Fruit fly (Drosophila melanogaster) whole organism, embryonic: ENCODE data around the gene Bx.

ENCODE experiments used
- Abd-B ChIP-seq: fragments of 200-800 bp; sonication (Bioruptor generic); optimal IDR thresholded peaks from 2 replicates; lab custom pipeline; 2018; ENCODE audit warnings: missing biosample characterization, mild to moderate bottlenecking, missing genetic modification characterization, moderate library complexity
- Aef1 ChIP-seq: fragments of 200-800 bp; sonication (Bioruptor generic); IDR thresholded peaks from 3 replicates; pipeline ENCODE4 v1.3.6; 2022; ENCODE audit warnings: missing biosample characterization, missing genetic modification characterization
- Blimp-1 ChIP-seq: fragments of 200-800 bp; sonication (Bioruptor generic); optimal IDR thresholded peaks from 3 replicates; lab custom pipeline; 2018; ENCODE audit warnings: missing biosample characterization, missing genetic modification characterization, mild to moderate bottlenecking, moderate library complexity, missing genetic modification reagents
- Bteb2 ChIP-seq: fragments of 200-800 bp; sonication (Bioruptor generic); optimal IDR thresholded peaks from 2 replicates; lab custom pipeline; 2016; ENCODE audit warnings: missing biosample characterization, missing genetic modification characterization
- CG10979 ChIP-seq: fragments of 200-800 bp; sonication (Bioruptor generic); optimal IDR thresholded peaks from 2 replicates; lab custom pipeline; 2018; ENCODE audit warnings: missing biosample characterization, mild to moderate bottlenecking, missing genetic modification characterization, moderate library complexity
- CG11247 ChIP-seq: fragments of 200-800 bp; sonication (Bioruptor generic); IDR thresholded peaks from 2 replicates; pipeline ENCODE4 v1.3.6; 2022; ENCODE audit warnings: missing biosample characterization, missing genetic modification characterization
- CG11504 ChIP-seq: fragments of 200-800 bp; sonication (Bioruptor generic); optimal IDR thresholded peaks from 3 replicates; lab custom pipeline; 2019; ENCODE audit warnings: missing biosample characterization, mild to moderate bottlenecking, missing genetic modification characterization, moderate library complexity
- CG12155 ChIP-seq: fragments of 200-800 bp; sonication (Bioruptor generic); optimal IDR thresholded peaks from 3 replicates; lab custom pipeline; 2016; ENCODE audit warnings: missing biosample characterization, missing genetic modification characterization
- CG14710 ChIP-seq: fragments of 200-800 bp; sonication (Bioruptor generic); optimal IDR thresholded peaks from 3 replicates; lab custom pipeline; 2019; ENCODE audit warnings: missing biosample characterization, mild to moderate bottlenecking, missing genetic modification characterization, moderate library complexity
- CG15073 ChIP-seq: fragments of 200-800 bp; sonication (Bioruptor generic); optimal IDR thresholded peaks from 2 replicates; lab custom pipeline; 2016; ENCODE audit warnings: missing biosample characterization, missing genetic modification characterization
- CG2712 ChIP-seq: fragments of 200-800 bp; optimal IDR thresholded peaks from 3 replicates; lab custom pipeline; 2019; ENCODE audit warnings: missing biosample characterization, mild to moderate bottlenecking, missing genetic modification characterization, moderate library complexity
- CG5245 ChIP-seq: fragments of 200-800 bp; sonication (Bioruptor generic); optimal IDR thresholded peaks from 3 replicates; lab custom pipeline; 2016; ENCODE audit warnings: missing biosample characterization, missing genetic modification characterization
- D19A ChIP-seq: fragments of 200-800 bp; optimal IDR thresholded peaks from 3 replicates; lab custom pipeline; 2019; ENCODE audit warnings: missing biosample characterization, mild to moderate bottlenecking, missing genetic modification characterization, moderate library complexity
- Doc2 ChIP-seq: fragments of 200-800 bp; sonication (Bioruptor generic); IDR thresholded peaks from 2 replicates; pipeline ENCODE4 v1.3.6; 2022; ENCODE audit warnings: missing biosample characterization, missing genetic modification characterization
- Elba2 ChIP-seq: fragments of 200-800 bp; sonication (Bioruptor generic); optimal IDR thresholded peaks from 3 replicates; lab custom pipeline; 2016; ENCODE audit warnings: missing biosample characterization, missing genetic modification characterization
- Ets65A ChIP-seq: fragments of 200-800 bp; sonication (Bioruptor generic); peaks from one replicate; lab custom pipeline; 2016; ENCODE audit warnings: missing biosample characterization, missing genetic modification characterization
- HLHmδ ChIP-seq: fragments of 200-800 bp; sonication (Bioruptor generic); optimal IDR thresholded peaks from 2 replicates; lab custom pipeline; 2018; ENCODE audit warnings: missing biosample characterization, mild to moderate bottlenecking, missing genetic modification characterization, moderate library complexity
- Hr3 ChIP-seq: fragments of 200-800 bp; sonication (Bioruptor generic); optimal IDR thresholded peaks from 3 replicates; lab custom pipeline; 2016; ENCODE audit warnings: missing biosample characterization, missing genetic modification characterization
- Lpt ChIP-seq: fragments of >200 bp; optimal IDR thresholded peaks from 2 replicates; lab custom pipeline; 2018; ENCODE audit warnings: missing biosample characterization, missing genetic modification characterization
- NFAT ChIP-seq: fragments of 200-800 bp; sonication (Bioruptor generic); IDR thresholded peaks from 2 replicates; pipeline ENCODE4 v1.3.6; 2022; ENCODE audit warnings: missing biosample characterization, missing genetic modification characterization
- Spps ChIP-seq: fragments of 200-800 bp; sonication (Bioruptor generic); optimal IDR thresholded peaks from 2 replicates; lab custom pipeline; 2018; ENCODE audit warnings: missing biosample characterization, mild to moderate bottlenecking, missing genetic modification characterization
- Vsx1 ChIP-seq: fragments of 200-800 bp; sonication (Bioruptor generic); optimal IDR thresholded peaks from 2 replicates; lab custom pipeline; 2017; ENCODE audit warnings: missing biosample characterization, mild to moderate bottlenecking, missing genetic modification characterization, missing genetic modification reagents
- ara ChIP-seq: fragments of 200-800 bp; sonication (Bioruptor generic); IDR thresholded peaks from 2 replicates; pipeline ENCODE4 v1.3.6; 2022; ENCODE audit warnings: missing biosample characterization, missing genetic modification characterization
- bowl ChIP-seq: fragments of 200-800 bp; sonication (Bioruptor generic); IDR thresholded peaks from 2 replicates; pipeline ENCODE4 v1.3.6; 2022; ENCODE audit warnings: missing biosample characterization, missing genetic modification characterization
- chm ChIP-seq: fragments of 200-800 bp; sonication (Bioruptor generic); IDR thresholded peaks from 2 replicates; pipeline ENCODE4 v1.3.6; 2022; ENCODE audit warnings: missing biosample characterization, missing genetic modification characterization
- crp ChIP-seq, 2 experiments: fragments of 200-800 bp; sonication (Bioruptor generic); optimal IDR thresholded peaks; 2 replicates in 1 of 2; 3 replicates in 1 of 2; lab custom pipeline; 2017; ENCODE audit warnings: missing biosample characterization in 2 of 2, missing genetic modification characterization in 2 of 2, mild to moderate bottlenecking in 1 of 2, moderate library complexity in 1 of 2
- dimm ChIP-seq: fragments of 200-800 bp; sonication (Bioruptor generic); IDR thresholded peaks from 2 replicates; pipeline ENCODE4 v1.3.6; 2022; ENCODE audit warnings: missing biosample characterization, missing genetic modification characterization
- eyg ChIP-seq: fragments of 200-800 bp; sonication (Bioruptor generic); optimal IDR thresholded peaks from 3 replicates; lab custom pipeline; 2016; ENCODE audit warnings: missing biosample characterization, missing genetic modification characterization
- fd96Cb ChIP-seq: fragments of 200-800 bp; sonication (Bioruptor generic); optimal IDR thresholded peaks from 2 replicates; lab custom pipeline; 2018; ENCODE audit warnings: missing biosample characterization, mild to moderate bottlenecking, missing genetic modification characterization, moderate library complexity
- fru ChIP-seq: fragments of >200 bp; optimal IDR thresholded peaks from 2 replicates; lab custom pipeline; 2017
- gcm ChIP-seq: fragments of 200-800 bp; sonication (Bioruptor generic); optimal IDR thresholded peaks from 2 replicates; lab custom pipeline; 2019; ENCODE audit warnings: missing biosample characterization, mild to moderate bottlenecking, missing genetic modification characterization, moderate library complexity
- gem ChIP-seq: fragments of 200-800 bp; sonication (Bioruptor generic); optimal IDR thresholded peaks from 2 replicates; lab custom pipeline; 2019; ENCODE audit warnings: missing biosample characterization, mild to moderate bottlenecking, missing genetic modification characterization, moderate library complexity
- gsb-n ChIP-seq: fragments of 200-800 bp; sonication (Bioruptor generic); optimal IDR thresholded peaks from 3 replicates; lab custom pipeline; 2018; ENCODE audit warnings: missing biosample characterization, mild to moderate bottlenecking, missing genetic modification characterization
- h ChIP-seq: fragments of >200 bp; optimal IDR thresholded peaks from 2 replicates; lab custom pipeline; 2017
- ham ChIP-seq: fragments of 200-800 bp; sonication (Bioruptor generic); IDR thresholded peaks from 2 replicates; pipeline ENCODE4 v1.3.6; 2022; ENCODE audit warnings: missing biosample characterization, missing genetic modification characterization
- hb ChIP-seq: fragments of 200-800 bp; sonication (Bioruptor generic); IDR thresholded peaks from 3 replicates; pipeline ENCODE4 v1.3.6; 2022; ENCODE audit warnings: missing biosample characterization, missing genetic modification characterization; ENCODE audit not compliant: partially characterized antibody
- lov ChIP-seq, 2 experiments: fragments of 200-800 bp in 1 of 2; fragments of >200 bp in 1 of 2; sonication (Bioruptor generic) in 1 of 2; IDR thresholded peaks in 1 of 2; optimal IDR thresholded peaks in 1 of 2; 2 replicates in 1 of 2; 3 replicates in 1 of 2; pipeline versions ENCODE4 v1.3.6 to Lab custom; 2017 to 2022; ENCODE audit warnings: missing biosample characterization in 1 of 2, missing genetic modification characterization in 1 of 2
- mld ChIP-seq: fragments of 200-800 bp; sonication (Bioruptor generic); IDR thresholded peaks from 3 replicates; pipeline ENCODE4 v1.3.6; 2022; ENCODE audit warnings: missing biosample characterization, missing genetic modification characterization; ENCODE audit not compliant: partially characterized antibody
- nerfin-1 ChIP-seq: fragments of 200-800 bp; sonication (Bioruptor generic); optimal IDR thresholded peaks from 3 replicates; lab custom pipeline; 2019; ENCODE audit warnings: missing biosample characterization, mild to moderate bottlenecking, missing genetic modification characterization, moderate library complexity
- odd ChIP-seq: fragments of 200-800 bp; sonication (Bioruptor generic); optimal IDR thresholded peaks from 2 replicates; lab custom pipeline; 2017; ENCODE audit warnings: missing biosample characterization, mild to moderate bottlenecking, missing genetic modification characterization
- prd ChIP-seq, 3 experiments: fragments of >200 bp in 2 of 3; fragments of 200-800 bp in 1 of 3; sonication (Bioruptor generic) in 1 of 3; optimal IDR thresholded peaks in 2 of 3; IDR thresholded peaks in 1 of 3; 2 replicates in 2 of 3; 3 replicates in 1 of 3; pipeline versions ENCODE4 v1.3.6 to Lab custom; 2017 to 2022; ENCODE audit warnings: missing biosample characterization in 1 of 3, missing genetic modification characterization in 1 of 3
- pros ChIP-seq: fragments of 200-800 bp; sonication (Bioruptor generic); optimal IDR thresholded peaks from 3 replicates; lab custom pipeline; 2019; ENCODE audit warnings: missing biosample characterization, mild to moderate bottlenecking, missing genetic modification characterization, moderate library complexity
- pzg ChIP-seq: fragments of 200-800 bp; sonication (Bioruptor generic); optimal IDR thresholded peaks from 3 replicates; lab custom pipeline; 2018; ENCODE audit warnings: missing biosample characterization, mild to moderate bottlenecking, missing genetic modification characterization, moderate library complexity
- sc ChIP-seq, 3 experiments: fragments of >200 bp in 2 of 3; fragments of 200-800 bp in 1 of 3; sonication (Bioruptor generic) in 1 of 3; optimal IDR thresholded peaks; 2 replicates in 2 of 3; 3 replicates in 1 of 3; lab custom pipeline; 2017; ENCODE audit warnings: mild to moderate bottlenecking in 1 of 3, missing biosample characterization in 1 of 3, missing genetic modification characterization in 1 of 3, missing genetic modification reagents in 1 of 3
- sug ChIP-seq: fragments of 200-800 bp; optimal IDR thresholded peaks from 2 replicates; lab custom pipeline; 2019; ENCODE audit warnings: missing biosample characterization, mild to moderate bottlenecking, missing genetic modification characterization, moderate library complexity
- tap ChIP-seq: fragments of 200-800 bp; optimal IDR thresholded peaks from 3 replicates; lab custom pipeline; 2019; ENCODE audit warnings: missing biosample characterization, mild to moderate bottlenecking, missing genetic modification characterization, moderate library complexity
- tna ChIP-seq: fragments of 200-800 bp; sonication (Bioruptor generic); IDR thresholded peaks from 2 replicates; pipeline ENCODE4 v1.3.6; 2022; ENCODE audit warnings: missing biosample characterization, missing genetic modification characterization; ENCODE audit not compliant: partially characterized antibody
- unc-4 ChIP-seq: fragments of 200-800 bp; sonication (Bioruptor generic); IDR thresholded peaks from 2 replicates; pipeline ENCODE4 v1.3.6; 2022; ENCODE audit warnings: missing biosample characterization, missing genetic modification characterization; ENCODE audit not compliant: partially characterized antibody

The Bx gene

DNA sequence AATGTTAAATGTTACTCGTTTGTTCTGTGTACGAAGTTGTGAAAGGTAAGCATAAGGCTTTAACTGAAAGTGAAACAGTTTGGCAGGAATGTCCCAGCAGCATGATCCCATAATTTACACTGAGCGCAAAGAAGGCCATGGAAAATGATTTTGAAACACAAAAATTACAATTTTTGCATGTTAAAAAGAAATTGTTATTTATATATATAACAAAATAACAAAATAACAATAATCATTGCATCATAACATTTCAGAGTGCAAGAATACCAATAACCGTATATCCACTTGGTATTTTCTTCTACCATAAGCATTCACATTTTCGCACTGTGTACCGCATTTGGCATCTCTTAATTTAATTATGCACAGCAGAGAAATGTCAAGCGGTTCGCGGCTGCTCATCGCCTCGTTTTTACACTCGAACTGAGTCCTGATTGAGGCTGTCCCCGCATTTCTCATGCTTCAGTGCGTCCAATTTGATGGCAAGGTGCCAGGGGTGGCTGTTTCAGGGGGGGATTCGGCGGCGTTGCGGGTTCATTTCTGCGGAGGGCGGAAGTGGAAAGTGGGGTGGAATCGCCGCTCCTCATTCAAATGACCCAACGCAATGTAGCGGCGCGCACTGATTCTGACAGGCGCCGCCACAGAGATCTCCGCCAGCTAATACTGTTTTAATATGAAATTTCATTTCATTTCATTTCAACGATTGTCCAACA, 7.3 kb downstream of the Bx start, which contains the start of gene CG6481:
TSS of gene CG6481 (minus strand) at position 51 of the 710 bp plus-strand sequence.
- TF ChIP-seq chm (GFP tag; lab: Robert Waterston, UW) (no peak), D19A (tag; lab: Kevin White, UChicago) (peak; percentile 7), prd (optimal IDR thresholded peaks at IDR 0.05; lab: Kevin White, UChicago) (no peak), prd (GFP tag; IDR thresholded peaks at IDR 0.05; lab: Robert Waterston, UW) (peak; percentile 25; the same call in 1 of the 3 replicates), ara (GFP tag; lab: Robert Waterston, UW) (no peak), Abd-B (GFP tag; lab: Kevin White, UChicago) (no peak), hb (no peak), NFAT (GFP tag; lab: Robert Waterston, UW) (no peak), ham (no peak), CG5245 (GFP tag; lab: Kevin White, UChicago) (no peak), Elba2 (GFP tag; lab: Kevin White, UChicago) (no peak), unc-4 (GFP tag; lab: Robert Waterston, UW) (no peak), CG14710 (peak; percentile 12), pros (GFP tag; lab: Kevin White, UChicago) (peak; percentile 66), CG2712 (tag; lab: Kevin White, UChicago) (peak; percentile 20), Blimp-1 (peak; percentile 17), CG10979 (tag; lab: Kevin White, UChicago) (peak; percentile 32), gem (peak; percentile 34), sug (tag; lab: Kevin White, UChicago) (no peak), eyg (GFP tag; lab: Kevin White, UChicago) (no peak), CG15073 (GFP tag; lab: Kevin White, UChicago) (no peak), Hr3 (GFP tag; lab: Kevin White, UChicago) (no peak), Ets65A (GFP tag; lab: Kevin White, UChicago) (no peak), tap (tag; lab: Kevin White, UChicago) (no peak), crp (GFP tag; optimal IDR thresholded peaks at IDR 0.05; lab: Kevin White, UChicago) (no peak), CG11504 (tag; lab: Kevin White, UChicago) (peak; percentile 19), tna (GFP tag; lab: Robert Waterston, UW) (no peak), dimm (GFP tag; lab: Robert Waterston, UW) (no peak), sc (optimal IDR thresholded peaks at IDR 0.05; lab: Kevin White, UChicago) (no peak), sc (GFP tag; optimal IDR thresholded peaks at IDR 0.05; lab: Kevin White, UChicago) (no peak), Spps (no peak), gcm (no peak), mld (GFP tag; lab: Robert Waterston, UW) (no peak), HLHmδ (no peak), CG11247 (no peak), fd96Cb (tag; lab: Kevin White, UChicago) (peak; percentile 10), CG12155 (no peak), nerfin-1 (tag; lab: Kevin White, UChicago) (peak; percentile 61), Doc2 (no peak), h (lab: Kevin White, UChicago) (no peak), odd (GFP tag; lab: Kevin White, UChicago) (no peak), Aef1 (GFP tag; lab: Robert Waterston, UW) (no peak), bowl (GFP tag; lab: Robert Waterston, UW) (no peak), gsb-n (tag; lab: Kevin White, UChicago) (peak; percentile 57), Vsx1 (GFP tag; lab: Kevin White, UChicago) (no peak), pzg (no peak), Lpt (GFP tag; lab: Kevin White, UChicago) (no peak), lov (optimal IDR thresholded peaks at IDR 0.05; lab: Kevin White, UChicago) (no peak), lov (GFP tag; IDR thresholded peaks at IDR 0.05; lab: Robert Waterston, UW) (no peak), fru (lab: Kevin White, UChicago) (no peak), Bteb2 (GFP tag; lab: Kevin White, UChicago) (no peak)
